Worm (Caenorhabditis elegans): ENCODE results near the gene rpn-5.

The rpn-5 gene

DNA sequence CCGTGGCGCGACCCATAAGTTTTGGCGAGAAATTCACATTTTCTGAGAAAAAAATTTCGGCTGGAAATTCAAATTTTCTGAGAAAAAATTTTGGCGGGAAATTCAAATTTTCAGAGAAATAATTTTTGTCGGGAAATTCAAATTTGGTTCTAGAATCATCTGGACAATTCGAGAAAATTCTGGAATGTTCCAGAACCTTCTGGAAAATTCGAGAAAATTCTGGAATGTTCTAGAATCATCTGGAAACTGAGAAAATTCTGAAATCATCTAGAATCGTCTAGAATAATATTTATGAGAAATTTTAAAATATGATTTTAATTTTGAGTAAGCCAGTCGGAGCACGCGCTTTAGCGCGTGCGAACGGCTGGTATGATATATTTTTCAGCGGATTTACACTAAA, 13.4 kb downstream of the rpn-5 start:
- TF ChIP-seq lin-15B (tag; optimal IDR thresholded peaks at IDR 0.05) = no peak
- TF ChIP-seq tbx-2 (tag; optimal IDR thresholded peaks at IDR 0.05) = no peak
- no peak for TF ChIP-seq unc-62 (GFP tag; optimal IDR thresholded peaks at IDR 0.05)
- TF ChIP-seq lsy-12 (tag; optimal IDR thresholded peaks at IDR 0.05) = no peak
- no peak for TF ChIP-seq nhr-76 (tag; optimal IDR thresholded peaks at IDR 0.05)
- TF ChIP-seq ceh-16 (tag; optimal IDR thresholded peaks at IDR 0.05) = no peak

DNA sequence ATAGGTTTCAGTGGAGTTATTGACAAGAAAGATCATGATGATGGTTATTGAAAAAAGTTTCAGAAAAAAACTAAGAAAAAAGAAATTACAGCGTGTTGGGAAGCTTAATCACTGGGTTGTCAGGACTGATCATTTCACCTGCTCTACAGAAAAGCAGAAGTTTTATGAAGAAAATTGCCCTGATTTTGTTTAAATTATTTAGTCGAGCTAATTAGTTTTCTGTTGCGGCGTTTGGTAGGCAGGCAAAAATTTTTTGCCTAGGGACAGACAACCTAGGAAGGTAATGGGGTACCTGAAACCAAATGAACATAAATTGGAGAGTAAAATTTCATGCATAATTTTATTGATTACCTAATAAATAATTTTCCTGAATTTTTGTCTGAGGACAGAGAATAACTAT, 14.5 kb downstream of the rpn-5 start, which contains the start of gene sre-40:
Gene sre-40 (minus strand): TSS at position 101 of the 400 bp plus-strand sequence.
- TF ChIP-seq mml-1 (tag; optimal IDR thresholded peaks at IDR 0.05) = no peak
- TF ChIP-seq nhr-77 (tag; optimal IDR thresholded peaks at IDR 0.05) = no peak
- no peak for TF ChIP-seq elt-2 (tag; optimal IDR thresholded peaks at IDR 0.05)
- TF ChIP-seq pha-4 (tag; optimal IDR thresholded peaks at IDR 0.05) = no peak
- TF ChIP-seq pqm-1 (tag; optimal IDR thresholded peaks at IDR 0.05) = no peak
- no peak for TF ChIP-seq tbx-2 (tag; optimal IDR thresholded peaks at IDR 0.05)
- TF ChIP-seq lin-15B (tag; optimal IDR thresholded peaks at IDR 0.05) = no peak
- TF ChIP-seq fkh-2 (tag; optimal IDR thresholded peaks at IDR 0.05) = no peak
- no peak for TF ChIP-seq ceh-16 (tag; optimal IDR thresholded peaks at IDR 0.05)
- no peak for TF ChIP-seq nfya-1 (tag; optimal IDR thresholded peaks at IDR 0.05; ENCODE audit: insufficient read depth)
- TF ChIP-seq nhr-67 (tag; optimal IDR thresholded peaks at IDR 0.05) = no peak

DNA sequence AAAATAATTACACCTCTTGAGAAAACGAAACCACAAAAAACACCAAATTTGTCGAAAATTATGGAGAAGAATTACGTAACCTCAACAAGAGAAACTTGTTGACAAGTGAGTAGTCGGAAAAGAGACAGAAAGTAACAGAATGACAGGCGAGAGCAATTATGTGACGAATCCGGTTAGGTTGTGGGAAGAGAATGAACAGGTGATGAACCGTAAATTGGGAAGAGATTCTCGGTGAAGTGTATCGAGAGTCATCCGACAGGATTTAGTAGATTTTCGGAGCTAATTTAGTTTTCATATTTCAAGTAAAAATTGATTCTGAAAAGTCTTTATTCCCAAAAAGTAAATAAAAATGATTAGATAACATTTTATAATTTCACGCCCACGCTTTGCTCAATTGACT, 16.8 kb downstream of the rpn-5 start, which contains the start of gene T05A7.7:
Gene T05A7.7 (minus strand): TSS at position 101 of the 400 bp plus-strand sequence.
- TF ChIP-seq zag-1 (tag; optimal IDR thresholded peaks at IDR 0.05) (no peak), aly-2 (tag; optimal IDR thresholded peaks at IDR 0.05) (no peak), nfya-1 (tag; optimal IDR thresholded peaks at IDR 0.05; ENCODE audit: insufficient read depth) (no peak), pha-4 (tag; optimal IDR thresholded peaks at IDR 0.05) (no peak), snpc-4 (tag; optimal IDR thresholded peaks at IDR 0.05) (no peak), ceh-82 (tag; optimal IDR thresholded peaks at IDR 0.05) (no peak), ama-1 (optimal IDR thresholded peaks at IDR 0.05) (no peak), egl-27 (tag; optimal IDR thresholded peaks at IDR 0.05) (no peak), fkh-2 (tag; optimal IDR thresholded peaks at IDR 0.05) (no peak), R02D3.7 (tag; optimal IDR thresholded peaks at IDR 0.05) (no peak)

DNA sequence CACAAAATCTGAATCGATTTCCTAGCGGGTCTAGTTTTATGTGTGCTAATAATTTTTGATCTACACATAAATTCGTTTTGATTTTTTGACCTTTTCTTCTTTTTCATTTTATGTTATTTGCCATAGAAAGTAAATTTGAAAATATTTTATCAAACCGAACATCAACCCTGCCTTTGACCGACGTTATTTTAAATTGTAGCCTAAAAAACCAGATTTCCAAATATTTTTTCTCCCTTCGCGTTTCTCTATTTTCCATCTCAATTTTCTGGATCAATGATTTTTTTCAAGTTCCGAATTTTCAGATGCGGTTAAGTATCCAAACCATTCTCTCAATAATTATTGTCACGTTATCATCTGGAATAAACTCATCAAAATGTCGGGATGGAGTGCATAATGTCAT, 20.3 kb downstream of the rpn-5 start, which contains the start of gene T05A7.1:
Gene T05A7.1 (plus strand): TSS at position 301 of the 400 bp plus-strand sequence.
- TF ChIP-seq elt-3 (tag; optimal IDR thresholded peaks at IDR 0.05) (no peak), ama-1 (optimal IDR thresholded peaks at IDR 0.05) (no peak), snpc-4 (tag; optimal IDR thresholded peaks at IDR 0.05) (no peak), skn-1 (tag; optimal IDR thresholded peaks at IDR 0.05) (no peak)

DNA sequence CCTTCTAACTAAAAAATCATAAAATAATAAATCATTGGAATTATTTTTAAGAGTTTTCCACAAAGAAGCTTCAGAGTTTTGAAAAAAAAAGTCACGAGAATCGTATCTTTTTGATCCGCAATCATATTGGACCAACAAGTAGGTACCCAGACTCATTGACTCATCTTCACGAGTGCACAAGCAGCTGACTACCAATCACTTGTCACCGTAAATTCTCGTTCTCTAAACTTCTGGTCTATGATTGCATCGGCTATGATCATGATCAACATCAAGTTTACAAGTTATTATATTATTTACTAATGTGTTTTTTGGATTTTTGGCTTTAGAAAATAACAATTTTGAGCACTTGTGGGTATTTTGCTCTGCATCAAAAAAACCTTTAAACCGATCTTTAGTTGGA, 22.0 kb downstream of the rpn-5 start:
- no peak for TF ChIP-seq nhr-12 (tag; optimal IDR thresholded peaks at IDR 0.05)
- TF ChIP-seq egl-27 (tag; optimal IDR thresholded peaks at IDR 0.05) = no peak
- TF ChIP-seq nhr-28 (tag; optimal IDR thresholded peaks at IDR 0.05) = no peak
- TF ChIP-seq ceh-28 (tag; optimal IDR thresholded peaks at IDR 0.05) = no peak
- no peak for TF ChIP-seq fos-1 (tag; optimal IDR thresholded peaks at IDR 0.05)
- no peak for TF ChIP-seq ceh-16 (tag; optimal IDR thresholded peaks at IDR 0.05)
- TF ChIP-seq ama-1 (optimal IDR thresholded peaks at IDR 0.05) = no peak
- TF ChIP-seq unc-39 (tag; optimal IDR thresholded peaks at IDR 0.05) = no peak
- no peak for TF ChIP-seq nhr-25 (tag; optimal IDR thresholded peaks at IDR 0.05)
- TF ChIP-seq mml-1 (tag; optimal IDR thresholded peaks at IDR 0.05) = no peak

DNA sequence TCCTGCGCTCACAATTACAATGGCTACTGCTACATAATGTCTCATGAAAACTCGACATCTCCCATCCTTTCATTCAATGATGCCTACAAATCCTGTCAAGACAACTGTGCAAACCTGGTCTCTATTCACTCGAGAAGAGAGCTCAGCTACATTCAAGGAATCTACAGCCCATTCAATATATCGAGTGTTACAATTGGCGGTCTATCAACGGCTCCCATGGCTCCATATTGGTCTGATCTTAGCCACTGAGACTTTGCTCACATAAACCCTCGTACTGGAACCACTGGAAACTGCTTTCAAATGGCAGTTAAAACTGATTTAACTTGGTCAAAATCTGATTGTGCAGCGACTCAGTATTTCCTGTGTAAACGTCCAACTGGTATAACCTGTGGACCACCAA, 22.7 kb downstream of the rpn-5 start, which contains the start of gene T05A7.3:
Gene T05A7.3 (plus strand): TSS at position 301 of the 400 bp plus-strand sequence.
- TF ChIP-seq ceh-16 (tag; optimal IDR thresholded peaks at IDR 0.05) (no peak), R02D3.7 (tag; optimal IDR thresholded peaks at IDR 0.05) (no peak), snpc-4 (tag; optimal IDR thresholded peaks at IDR 0.05) (no peak), unc-62 (GFP tag; optimal IDR thresholded peaks at IDR 0.05) (no peak), egl-5 (tag; optimal IDR thresholded peaks at IDR 0.05) (no peak), lin-15B (tag; optimal IDR thresholded peaks at IDR 0.05) (no peak), nhr-237 (tag; optimal IDR thresholded peaks at IDR 0.05) (no peak), daf-12 (tag; optimal IDR thresholded peaks at IDR 0.05) (no peak), mml-1 (tag; optimal IDR thresholded peaks at IDR 0.05) (no peak), unc-39 (tag; optimal IDR thresholded peaks at IDR 0.05) (no peak), elt-3 (tag; optimal IDR thresholded peaks at IDR 0.05) (no peak), ztf-11 (tag; optimal IDR thresholded peaks at IDR 0.05) (no peak), nhr-12 (tag; optimal IDR thresholded peaks at IDR 0.05) (no peak), lin-39 (tag; optimal IDR thresholded peaks at IDR 0.05) (no peak), jun-1 (tag; optimal IDR thresholded peaks at IDR 0.05) (no peak), egl-27 (tag; optimal IDR thresholded peaks at IDR 0.05) (no peak)
